Fruit fly (Drosophila melanogaster): ENCODE data around the gene lcs.

lcs gene

DNA sequence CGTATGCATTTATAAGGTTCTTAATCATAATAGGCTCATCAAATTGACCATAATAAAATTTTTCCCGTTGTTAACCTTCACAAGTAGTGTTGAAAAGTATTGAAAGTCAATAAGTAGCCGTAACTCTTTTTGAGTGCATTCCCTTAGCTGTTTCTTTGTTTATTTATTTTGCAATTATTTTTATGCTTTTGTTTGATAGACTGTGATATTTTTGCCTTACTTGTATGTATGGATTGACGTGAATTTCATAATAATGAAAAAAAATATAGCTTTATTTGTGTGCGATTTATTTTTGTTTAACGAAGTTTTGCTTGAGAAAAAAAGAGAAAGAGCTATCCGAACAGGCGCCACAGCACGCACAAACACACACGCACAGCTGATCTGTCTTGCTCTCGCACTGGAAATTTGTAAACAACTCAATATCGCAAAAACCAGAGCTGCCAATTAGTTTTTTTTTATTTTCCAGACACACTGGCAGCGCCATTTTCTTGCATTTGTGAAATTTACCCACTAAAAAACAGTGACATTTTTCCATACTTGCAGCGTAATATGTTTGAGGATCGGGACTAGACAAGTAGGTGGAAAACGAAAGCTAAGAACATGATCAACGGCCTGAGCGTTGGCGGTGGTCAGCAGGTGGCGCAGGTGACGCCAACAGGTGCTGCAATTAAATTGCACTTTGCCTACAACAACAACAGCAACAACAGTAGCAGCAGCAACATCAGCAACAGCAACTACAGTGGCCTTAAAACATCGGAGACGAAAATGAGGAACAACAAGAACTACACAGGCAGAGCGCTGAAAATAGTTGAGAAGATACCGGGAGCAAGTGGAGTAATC, 27.7 kb downstream of the lcs start (continued):
- TF ChIP-seq twi (tag; optimal IDR thresholded peaks at IDR 0.05), result no peak
- no peak for TF ChIP-seq ind (GFP tag; optimal IDR thresholded peaks at IDR 0.05)
- no peak for TF ChIP-seq z (GFP tag; IDR thresholded peaks at IDR 0.05)
- peak; percentile 28 for TF ChIP-seq zen (tag; optimal IDR thresholded peaks at IDR 0.05)
- TF ChIP-seq so (GFP tag; IDR thresholded peaks at IDR 0.05), result no peak
- no peak for TF ChIP-seq CG11504 (tag; optimal IDR thresholded peaks at IDR 0.05)
- no peak for TF ChIP-seq CG8281 (tag; optimal IDR thresholded peaks at IDR 0.05)
- TF ChIP-seq croc (GFP tag; conservative IDR thresholded peaks at IDR 0.05), result no peak
- TF ChIP-seq CG4820 (GFP tag; optimal IDR thresholded peaks at IDR 0.05), result no peak
- no peak for TF ChIP-seq ato (GFP tag; IDR thresholded peaks at IDR 0.05; ENCODE audit: partially characterized antibody)
- no peak for TF ChIP-seq Ssrp (tag; optimal IDR thresholded peaks at IDR 0.05)
- TF ChIP-seq gcm2 (GFP tag; optimal IDR thresholded peaks at IDR 0.05), result no peak
- TF ChIP-seq amos (GFP tag; IDR thresholded peaks at IDR 0.05; ENCODE audit: partially characterized antibody), result peak; percentile 19; the same call in 1 of the 2 replicates
- no peak for TF ChIP-seq CG16863 (GFP tag; optimal IDR thresholded peaks at IDR 0.05)
- 0 out of 2 replicates have a peak, but pooled peaks have one; percentile 19 for TF ChIP-seq slbo (GFP tag; IDR thresholded peaks at IDR 0.05)
- TF ChIP-seq lola (GFP tag; optimal IDR thresholded peaks at IDR 0.05), result no peak
- TF ChIP-seq Trl (optimal IDR thresholded peaks at IDR 0.05), result no peak
- no peak for TF ChIP-seq Trl (GFP tag; optimal IDR thresholded peaks at IDR 0.05)
- TF ChIP-seq aop (GFP tag; IDR thresholded peaks at IDR 0.05), result no peak
- peak; percentile 14 for TF ChIP-seq pzg (GFP tag; optimal IDR thresholded peaks at IDR 0.05)
- TF ChIP-seq cg (GFP tag; optimal IDR thresholded peaks at IDR 0.05), result peak; percentile 59
- TF ChIP-seq pros (GFP tag; optimal IDR thresholded peaks at IDR 0.05), result no peak
- TF ChIP-seq nom (GFP tag; optimal IDR thresholded peaks at IDR 0.05), result peak; percentile 62
- peak; percentile 64 for TF ChIP-seq CG10267 (tag; optimal IDR thresholded peaks at IDR 0.05)
- no peak for TF ChIP-seq CG6813 (GFP tag; optimal IDR thresholded peaks at IDR 0.05)
- TF ChIP-seq pum (GFP tag; optimal IDR thresholded peaks at IDR 0.05), result no peak
- no peak for TF ChIP-seq org-1 (GFP tag; optimal IDR thresholded peaks at IDR 0.05)
- peak; percentile 30 for TF ChIP-seq ftz-f1 (GFP tag; optimal IDR thresholded peaks at IDR 0.05)
- no peak for TF ChIP-seq CG13424 (tag; optimal IDR thresholded peaks at IDR 0.05)
- TF ChIP-seq pb (GFP tag; optimal IDR thresholded peaks at IDR 0.05), result no peak
- no peak for TF ChIP-seq CG2202 (tag; optimal IDR thresholded peaks at IDR 0.05)
- TF ChIP-seq tll (GFP tag; optimal IDR thresholded peaks at IDR 0.05), result no peak
- TF ChIP-seq cwo (GFP tag; optimal IDR thresholded peaks at IDR 0.05), result no peak
- TF ChIP-seq CG6854 (GFP tag; optimal IDR thresholded peaks at IDR 0.05), result no peak
- TF ChIP-seq CG17612 (GFP tag; IDR thresholded peaks at IDR 0.05), result no peak
- TF ChIP-seq CG8359 (GFP tag; optimal IDR thresholded peaks at IDR 0.05; ENCODE audit: borderline replicate concordance), result no peak
- TF ChIP-seq sens (GFP tag), result peak; percentile 54
- TF ChIP-seq CG11085 (GFP tag; IDR thresholded peaks at IDR 0.05), result no peak
- TF ChIP-seq Dp (GFP tag; optimal IDR thresholded peaks at IDR 0.05), result no peak
- peak; percentile 14 for TF ChIP-seq CG10543 (GFP tag; optimal IDR thresholded peaks at IDR 0.05)
- TF ChIP-seq Lhr (GFP tag; optimal IDR thresholded peaks at IDR 0.05), result no peak
- TF ChIP-seq peb (GFP tag; IDR thresholded peaks at IDR 0.05), result no peak
- TF ChIP-seq BEAF-32 (GFP tag; optimal IDR thresholded peaks at IDR 0.05), result peak; percentile 30
- no peak for TF ChIP-seq Bgb (GFP tag; IDR thresholded peaks at IDR 0.05; ENCODE audit: partially characterized antibody)
- no peak for TF ChIP-seq Hr39 (optimal IDR thresholded peaks at IDR 0.05)
- TF ChIP-seq eve (GFP tag; optimal IDR thresholded peaks at IDR 0.05), result peak in 1 of 2 experiments; percentile 81
- no peak for TF ChIP-seq CG6683 (GFP tag; optimal IDR thresholded peaks at IDR 0.05)
- TF ChIP-seq Ravus (GFP tag; IDR thresholded peaks at IDR 0.05), result no peak
- TF ChIP-seq MBD-R2 (GFP tag; IDR thresholded peaks at IDR 0.05), result peak; percentile 16; the same call in 1 of the 2 replicates
